Fruit fly (Drosophila melanogaster) whole organism, embryonic: ENCODE measurements around the gene Ac76E.

ENCODE experiments used
- CG12104 ChIP-seq: fragments of 200-800 bp; sonication (Bioruptor generic); optimal IDR thresholded peaks from 3 replicates; lab custom pipeline; 2016; ENCODE audit warnings: missing biosample characterization, missing genetic modification characterization
- CG12744 ChIP-seq: fragments of 200-800 bp; sonication (Bioruptor generic); optimal IDR thresholded peaks from 2 replicates; lab custom pipeline; 2016; ENCODE audit warnings: missing biosample characterization, missing genetic modification characterization
- CG13624 ChIP-seq: fragments of 200-800 bp; sonication (Bioruptor generic); optimal IDR thresholded peaks from 2 replicates; lab custom pipeline; 2016; ENCODE audit warnings: missing biosample characterization, missing genetic modification characterization
- CG14710 ChIP-seq: fragments of 200-800 bp; sonication (Bioruptor generic); optimal IDR thresholded peaks from 3 replicates; lab custom pipeline; 2019; ENCODE audit warnings: missing biosample characterization, mild to moderate bottlenecking, missing genetic modification characterization, moderate library complexity
- CG15696 ChIP-seq: fragments of 200-800 bp; sonication (Bioruptor generic); optimal IDR thresholded peaks from 2 replicates; lab custom pipeline; 2019; ENCODE audit warnings: missing biosample characterization, mild to moderate bottlenecking, missing genetic modification characterization, moderate library complexity
- CG16779 ChIP-seq: fragments of 200-800 bp; sonication (Bioruptor generic); IDR thresholded peaks from 2 replicates; pipeline ENCODE4 v1.3.6; 2022; ENCODE audit warnings: missing biosample characterization, missing genetic modification characterization
- CG17361 ChIP-seq: fragments of 200-800 bp; sonication (Bioruptor generic); IDR thresholded peaks from 3 replicates; pipeline ENCODE4 v1.3.6; 2022; ENCODE audit warnings: missing biosample characterization, missing genetic modification characterization
- CG2875 ChIP-seq: fragments of 200-800 bp; sonication (Bioruptor generic); optimal IDR thresholded peaks from 2 replicates; lab custom pipeline; 2017; ENCODE audit warnings: missing biosample characterization, mild to moderate bottlenecking, missing genetic modification characterization, missing genetic modification reagents
- CG30020 ChIP-seq: fragments of 200-800 bp; optimal IDR thresholded peaks from 2 replicates; lab custom pipeline; 2019; ENCODE audit warnings: missing biosample characterization, mild to moderate bottlenecking, missing genetic modification characterization, moderate library complexity
- CG30403 ChIP-seq: fragments of 200-800 bp; sonication (Bioruptor generic); optimal IDR thresholded peaks from 3 replicates; lab custom pipeline; 2016; ENCODE audit warnings: missing biosample characterization, missing genetic modification characterization
- CG31441 ChIP-seq: fragments of 200-800 bp; sonication (Bioruptor generic); IDR thresholded peaks from 2 replicates; pipeline ENCODE4 v1.3.6; 2022; ENCODE audit warnings: missing biosample characterization, missing genetic modification characterization
- CG4360 ChIP-seq: fragments of 200-800 bp; sonication (Bioruptor generic); IDR thresholded peaks from 2 replicates; pipeline ENCODE4 v1.3.6; 2022; ENCODE audit warnings: missing biosample characterization, missing genetic modification characterization
- CG4424 ChIP-seq: fragments of 200-800 bp; sonication (Bioruptor generic); optimal IDR thresholded peaks from 3 replicates; lab custom pipeline; 2016; ENCODE audit warnings: missing biosample characterization, missing genetic modification characterization
- CG7556 ChIP-seq: fragments of 200-800 bp; sonication (Bioruptor generic); optimal IDR thresholded peaks from 2 replicates; lab custom pipeline; 2017; ENCODE audit warnings: missing biosample characterization, mild to moderate bottlenecking, missing genetic modification characterization
- CG7786 ChIP-seq: fragments of 200-800 bp; sonication (Bioruptor generic); optimal IDR thresholded peaks from 2 replicates; lab custom pipeline; 2016; ENCODE audit warnings: missing biosample characterization, missing genetic modification characterization
- Dip2 ChIP-seq: fragments of 200-800 bp; sonication (Bioruptor generic); IDR thresholded peaks from 2 replicates; pipeline ENCODE4 v1.3.6; 2022; ENCODE audit warnings: missing biosample characterization, missing genetic modification characterization
- Doc3 ChIP-seq: fragments of 200-800 bp; sonication (Bioruptor generic); IDR thresholded peaks from 3 replicates; pipeline ENCODE4 v1.3.6; 2022; ENCODE audit warnings: missing biosample characterization, missing genetic modification characterization; ENCODE audit not compliant: partially characterized antibody
- Gug ChIP-seq: fragments of 200-800 bp; sonication (Bioruptor generic); IDR thresholded peaks from 4 replicates; pipeline ENCODE4 v1.3.6; 2022; ENCODE audit warnings: missing biosample characterization, missing genetic modification characterization
- MTF-1 ChIP-seq: fragments of 200-800 bp; sonication (Bioruptor generic); optimal IDR thresholded peaks from 2 replicates; lab custom pipeline; 2018; ENCODE audit warnings: missing biosample characterization, mild to moderate bottlenecking, missing genetic modification characterization, borderline replicate concordance
- Meics ChIP-seq: fragments of 200-800 bp; sonication (Bioruptor generic); optimal IDR thresholded peaks from 2 replicates; lab custom pipeline; 2017; ENCODE audit warnings: missing biosample characterization, mild to moderate bottlenecking, missing genetic modification characterization
- Myb ChIP-seq: fragments of 200-800 bp; sonication (Bioruptor generic); optimal IDR thresholded peaks from 2 replicates; lab custom pipeline; 2016; ENCODE audit warnings: missing biosample characterization, missing genetic modification characterization
- NFAT ChIP-seq: fragments of 200-800 bp; sonication (Bioruptor generic); IDR thresholded peaks from 2 replicates; pipeline ENCODE4 v1.3.6; 2022; ENCODE audit warnings: missing biosample characterization, missing genetic modification characterization
- Oli ChIP-seq: fragments of 200-800 bp; sonication (Bioruptor generic); optimal IDR thresholded peaks from 2 replicates; lab custom pipeline; 2018; ENCODE audit warnings: missing biosample characterization, mild to moderate bottlenecking, missing genetic modification characterization, moderate library complexity
- Pdp1 ChIP-seq, 2 experiments: fragments of 200-800 bp; sonication (Bioruptor generic); optimal IDR thresholded peaks; 3 replicates each; lab custom pipeline; 2016; ENCODE audit warnings: missing biosample characterization in 2 of 2, missing genetic modification characterization in 2 of 2, mild to moderate bottlenecking in 1 of 2, moderate library complexity in 1 of 2
- Side ChIP-seq: fragments of 200-800 bp; sonication (Bioruptor generic); optimal IDR thresholded peaks from 2 replicates; lab custom pipeline; 2016; ENCODE audit warnings: missing biosample characterization, missing genetic modification characterization
- Six4 ChIP-seq: fragments of 200-800 bp; sonication (Bioruptor generic); optimal IDR thresholded peaks from 2 replicates; lab custom pipeline; 2016; ENCODE audit warnings: missing biosample characterization, missing genetic modification characterization
- Trl ChIP-seq, 3 experiments: fragments of >200 bp in 2 of 3; fragments of 200-800 bp in 1 of 3; sonication (Bioruptor generic) in 1 of 3; optimal IDR thresholded peaks; 2 replicates in 1 of 3; 3 replicates in 2 of 3; lab custom pipeline; 2016 to 2017; ENCODE audit warnings: missing biosample characterization in 1 of 3, missing genetic modification characterization in 1 of 3
- Xrp1 ChIP-seq: fragments of 200-800 bp; sonication (Bioruptor generic); IDR thresholded peaks from 2 replicates; pipeline ENCODE4 v1.3.6; 2022; ENCODE audit warnings: missing biosample characterization, missing genetic modification characterization
- bowl ChIP-seq: fragments of 200-800 bp; sonication (Bioruptor generic); IDR thresholded peaks from 2 replicates; pipeline ENCODE4 v1.3.6; 2022; ENCODE audit warnings: missing biosample characterization, missing genetic modification characterization
- cato ChIP-seq: fragments of 200-800 bp; sonication (Bioruptor generic); optimal IDR thresholded peaks from 2 replicates; lab custom pipeline; 2016; ENCODE audit warnings: missing biosample characterization, missing genetic modification characterization, borderline replicate concordance
- danr ChIP-seq: fragments of 200-800 bp; sonication (Bioruptor generic); IDR thresholded peaks from 2 replicates; pipeline ENCODE4 v1.3.6; 2022; ENCODE audit warnings: missing biosample characterization, missing genetic modification characterization
- dpn ChIP-seq, 2 experiments: fragments of 200-800 bp; sonication (Bioruptor generic); optimal IDR thresholded peaks; 3 replicates each; lab custom pipeline; 2016; ENCODE audit warnings: missing biosample characterization in 2 of 2, missing genetic modification characterization in 2 of 2
- esg ChIP-seq: fragments of 200-800 bp; sonication (Bioruptor generic); conservative IDR thresholded peaks from 2 replicates; pipeline ENCODE4 v1.3.6; 2022; ENCODE audit warnings: missing biosample characterization, missing genetic modification characterization
- gsb ChIP-seq: fragments of 200-800 bp; sonication (Bioruptor generic); IDR thresholded peaks from 2 replicates; pipeline ENCODE4 v1.3.6; 2022; ENCODE audit warnings: missing biosample characterization, missing genetic modification characterization
- hb ChIP-seq: fragments of 200-800 bp; sonication (Bioruptor generic); IDR thresholded peaks from 3 replicates; pipeline ENCODE4 v1.3.6; 2022; ENCODE audit warnings: missing biosample characterization, missing genetic modification characterization; ENCODE audit not compliant: partially characterized antibody
- hbn ChIP-seq: fragments of 200-800 bp; sonication (Bioruptor generic); IDR thresholded peaks from 2 replicates; pipeline ENCODE4 v1.3.6; 2022; ENCODE audit warnings: missing biosample characterization, missing genetic modification characterization; ENCODE audit not compliant: partially characterized antibody
- kah ChIP-seq: fragments of 200-800 bp; sonication (Bioruptor generic); optimal IDR thresholded peaks from 2 replicates; lab custom pipeline; 2018; ENCODE audit warnings: missing biosample characterization, mild to moderate bottlenecking, missing genetic modification characterization
- mirr ChIP-seq: fragments of 200-800 bp; sonication (Bioruptor generic); optimal IDR thresholded peaks from 3 replicates; lab custom pipeline; 2018; ENCODE audit warnings: missing biosample characterization, mild to moderate bottlenecking, missing genetic modification characterization
- nom ChIP-seq: fragments of 200-800 bp; sonication (Bioruptor generic); optimal IDR thresholded peaks from 2 replicates; lab custom pipeline; 2017; ENCODE audit warnings: missing biosample characterization, missing genetic modification characterization, mild to moderate bottlenecking, moderate library complexity, missing genetic modification reagents
- onecut ChIP-seq: fragments of 200-800 bp; sonication (Bioruptor generic); IDR thresholded peaks from 2 replicates; pipeline ENCODE4 v1.3.6; 2022; ENCODE audit warnings: missing biosample characterization, missing genetic modification characterization
- pnt ChIP-seq: fragments of 200-800 bp; sonication (Bioruptor generic); optimal IDR thresholded peaks from 3 replicates; lab custom pipeline; 2016; ENCODE audit warnings: missing biosample characterization, missing genetic modification characterization
- pum ChIP-seq: fragments of 200-800 bp; sonication (Bioruptor generic); optimal IDR thresholded peaks from 2 replicates; lab custom pipeline; 2016; ENCODE audit warnings: missing biosample characterization, missing genetic modification characterization
- row ChIP-seq: fragments of 200-800 bp; sonication (Bioruptor generic); IDR thresholded peaks from 3 replicates; pipeline ENCODE4 v1.3.6; 2022; ENCODE audit warnings: missing biosample characterization, missing genetic modification characterization
- sens ChIP-seq: fragments of 200-800 bp; sonication (Bioruptor generic); peaks from one replicate; lab custom pipeline; 2016; ENCODE audit warnings: missing biosample characterization, missing genetic modification characterization
- sqz ChIP-seq: fragments of 200-800 bp; sonication (Bioruptor generic); optimal IDR thresholded peaks from 3 replicates; lab custom pipeline; 2018; ENCODE audit warnings: missing biosample characterization, mild to moderate bottlenecking, missing genetic modification characterization
- unpg ChIP-seq: fragments of 200-800 bp; sonication (Bioruptor generic); optimal IDR thresholded peaks from 3 replicates; lab custom pipeline; 2018; ENCODE audit warnings: missing biosample characterization, mild to moderate bottlenecking, missing genetic modification characterization, moderate library complexity
- vvl ChIP-seq: fragments of 200-800 bp; sonication (Bioruptor generic); IDR thresholded peaks from 2 replicates; pipeline ENCODE4 v1.3.6; 2022; ENCODE audit warnings: missing biosample characterization, missing genetic modification characterization
- zf30C ChIP-seq: fragments of 200-800 bp; sonication (Bioruptor generic); optimal IDR thresholded peaks from 3 replicates; lab custom pipeline; 2018; ENCODE audit warnings: missing biosample characterization, mild to moderate bottlenecking, missing genetic modification characterization

Gene Ac76E

DNA sequence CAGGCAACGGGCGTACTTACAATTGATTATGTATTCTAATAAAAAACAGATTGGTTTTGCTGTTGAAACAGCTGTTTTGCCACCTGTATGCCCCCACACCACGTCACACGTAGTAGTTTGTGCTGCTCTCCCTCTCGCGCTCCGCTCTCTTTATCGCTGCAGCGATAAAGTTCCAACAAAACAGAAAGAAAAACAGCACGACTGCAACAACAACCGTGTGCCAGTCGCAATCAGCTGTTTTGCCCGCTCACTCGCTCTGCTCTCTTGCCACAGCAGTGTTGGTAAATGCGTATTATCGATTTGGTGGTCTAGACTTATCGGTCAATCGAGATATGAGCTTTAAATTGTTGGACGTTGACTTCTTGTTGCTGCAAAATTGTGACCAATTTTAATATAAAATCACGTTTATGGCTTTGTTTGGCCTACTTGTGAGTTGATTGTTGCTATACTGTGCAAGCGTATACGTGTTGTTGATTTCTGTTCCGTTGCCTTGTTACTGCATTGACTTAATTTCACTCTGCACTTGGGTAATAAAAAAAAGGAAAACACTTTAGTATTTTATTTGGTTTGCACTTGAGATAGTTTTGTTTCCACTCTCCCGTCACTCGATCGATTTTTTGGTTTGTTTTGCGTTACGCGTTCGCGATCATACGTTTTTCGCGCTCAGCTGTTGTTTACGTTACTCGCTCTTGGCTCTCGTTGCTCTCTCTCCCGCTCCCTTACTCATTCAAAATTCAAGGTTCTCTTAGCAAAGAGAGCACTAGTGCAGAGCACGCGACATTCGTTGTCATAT lies 42.0 kb upstream of the Ac76E start (continued):
- TF ChIP-seq vvl: 0 out of 2 replicates have a peak, but pooled peaks have one; percentile 12
- TF ChIP-seq CG15696: no peak
- TF ChIP-seq hbn: no peak; the same call in 1 of the 2 replicates
- peak; percentile 27 for TF ChIP-seq CG4424
- TF ChIP-seq Meics: peak; percentile 5
- TF ChIP-seq CG12744 (GFP tag; lab: Kevin White, UChicago): peak; percentile 27
- peak; percentile 85 for TF ChIP-seq sens (GFP tag; lab: Kevin White, UChicago)
- peak; percentile 72 for TF ChIP-seq onecut (GFP tag; lab: Robert Waterston, UW)
- no peak for TF ChIP-seq CG16779 (GFP tag; lab: Robert Waterston, UW)
- TF ChIP-seq CG2875 (GFP tag; lab: Kevin White, UChicago): no peak
- TF ChIP-seq Side (GFP tag; lab: Kevin White, UChicago): peak; percentile 30
- no peak for TF ChIP-seq sqz (GFP tag; lab: Kevin White, UChicago)
- peak; percentile 13 for TF ChIP-seq Six4 (GFP tag; lab: Kevin White, UChicago)
- TF ChIP-seq CG13624: peak; percentile 49
- TF ChIP-seq CG7556 (GFP tag; lab: Kevin White, UChicago): peak; percentile 38
- peak; percentile 57 for TF ChIP-seq Myb (GFP tag; lab: Kevin White, UChicago)
- TF ChIP-seq unpg (GFP tag; lab: Kevin White, UChicago): no peak
- no peak for TF ChIP-seq Doc3 (GFP tag; lab: Robert Waterston, UW)
- TF ChIP-seq CG31441 (GFP tag; lab: Robert Waterston, UW): 0 out of 2 replicates have a peak, but pooled peaks have one; percentile 34
- TF ChIP-seq CG14710 (tag; lab: Kevin White, UChicago): no peak
- peak; percentile 95 for TF ChIP-seq CG4360
- peak in 1 of 2 experiments; percentile 12 for TF ChIP-seq Pdp1 (GFP tag; optimal IDR thresholded peaks at IDR 0.05; lab: Kevin White, UChicago)
- TF ChIP-seq zf30C (GFP tag; lab: Kevin White, UChicago): no peak
- no peak for TF ChIP-seq MTF-1 (GFP tag; lab: Kevin White, UChicago)
- TF ChIP-seq nom: peak; percentile 26
- TF ChIP-seq Oli (tag; lab: Kevin White, UChicago): no peak
- TF ChIP-seq cato (GFP tag; lab: Kevin White, UChicago): no peak
- peak; percentile 21 for TF ChIP-seq CG7786 (GFP tag; lab: Kevin White, UChicago)
- TF ChIP-seq mirr (GFP tag; lab: Kevin White, UChicago): peak; percentile 1
- 0 out of 3 replicates have a peak, but pooled peaks have one; percentile 23 for TF ChIP-seq CG17361 (GFP tag; lab: Robert Waterston, UW)
- peak in 1 of 2 experiments; percentile 40 for TF ChIP-seq dpn (GFP tag; optimal IDR thresholded peaks at IDR 0.05; lab: Kevin White, UChicago)
- TF ChIP-seq Gug (GFP tag; lab: Robert Waterston, UW): no peak
- TF ChIP-seq kah (GFP tag; lab: Kevin White, UChicago): peak; percentile 89
- no peak for TF ChIP-seq danr (GFP tag; lab: Robert Waterston, UW)
- 0 out of 2 replicates have a peak, but pooled peaks have one; percentile 15 for TF ChIP-seq esg (GFP tag; lab: Robert Waterston, UW)
- TF ChIP-seq pnt (GFP tag; lab: Kevin White, UChicago): peak; percentile 6
- TF ChIP-seq NFAT (GFP tag; lab: Robert Waterston, UW): peak; percentile 9; the same call in 1 of the 2 replicates
- peak; percentile 3 for TF ChIP-seq CG30403
- TF ChIP-seq hb: no peak
- peak; percentile 20 for TF ChIP-seq CG12104 (GFP tag; lab: Kevin White, UChicago)
- peak; percentile 29; the same call in 2 of the 3 replicates for TF ChIP-seq row
- TF ChIP-seq bowl: no peak
- peak; percentile 95 to 96 for TF ChIP-seq Trl (optimal IDR thresholded peaks at IDR 0.05; lab: Kevin White, UChicago)
- TF ChIP-seq Trl (GFP tag; optimal IDR thresholded peaks at IDR 0.05; lab: Kevin White, UChicago): peak; percentile 58
- TF ChIP-seq Dip2 (GFP tag; lab: Robert Waterston, UW): no peak
- TF ChIP-seq pum (GFP tag; lab: Kevin White, UChicago): peak; percentile 14
- no peak for TF ChIP-seq gsb
- no peak for TF ChIP-seq Xrp1 (GFP tag; lab: Robert Waterston, UW)
- no peak for TF ChIP-seq CG30020 (tag; lab: Kevin White, UChicago)
